Fruit fly (Drosophila melanogaster): ENCODE results near the gene blp.
A peak's percentile ranks its signal among the peaks of the same experiment; 100 is the strongest.

DNA sequence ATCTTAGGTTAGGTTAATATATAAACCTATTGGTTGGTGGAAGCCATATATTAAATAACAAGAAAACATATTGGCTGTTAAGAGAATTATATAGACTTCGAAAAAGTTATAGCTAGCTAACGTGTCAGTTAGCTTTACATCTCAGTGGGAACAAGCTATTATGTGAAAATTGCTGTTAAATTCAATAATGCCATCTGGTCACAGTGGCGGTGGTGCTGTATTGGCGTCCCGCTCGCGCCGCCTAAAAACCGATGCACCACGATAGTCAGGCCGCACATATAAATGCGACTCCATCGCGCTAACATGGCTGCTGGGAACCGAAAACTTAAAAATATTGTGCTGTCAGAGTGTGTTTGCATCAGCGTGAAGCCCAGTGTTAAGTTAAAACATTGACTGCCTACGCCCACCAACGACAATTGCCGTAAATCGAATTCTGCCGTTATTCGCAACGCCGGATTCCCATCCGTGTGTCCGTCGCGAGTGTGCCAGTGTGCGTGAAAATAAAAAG lies 39.4 kb downstream of the blp start, which contains the start of gene Hel89B:
- TF ChIP-seq OdsH (GFP tag; optimal IDR thresholded peaks at IDR 0.05) (no peak), psq (GFP tag; optimal IDR thresholded peaks at IDR 0.05) (no peak), CrebA (GFP tag; optimal IDR thresholded peaks at IDR 0.05; ENCODE audit: borderline replicate concordance) (no peak), jim (GFP tag; optimal IDR thresholded peaks at IDR 0.05) (no peak), lola (GFP tag; optimal IDR thresholded peaks at IDR 0.05) (peak; percentile 74), rgr (GFP tag; optimal IDR thresholded peaks at IDR 0.05) (peak; percentile 25), woc (GFP tag; optimal IDR thresholded peaks at IDR 0.05) (peak; percentile 67), sv (GFP tag; optimal IDR thresholded peaks at IDR 0.05) (peak; percentile 31), CG9705 (GFP tag; optimal IDR thresholded peaks at IDR 0.05) (peak; percentile 44), br (GFP tag; optimal IDR thresholded peaks at IDR 0.05) (peak; percentile 27), Hr78 (GFP tag; optimal IDR thresholded peaks at IDR 0.05) (peak; percentile 83), Myc (optimal IDR thresholded peaks at IDR 0.05) (peak; percentile 30)
